Worm (Caenorhabditis elegans) whole organism, L4 larva: ENCODE measurements around the gene pir-1.

Experiments used
- F10B5.3 ChIP-seq: sonication (generic microtip); optimal IDR thresholded peaks from 2 replicates; lab custom pipeline; 2016; ENCODE audit warnings: mild to moderate bottlenecking, missing genetic modification characterization, missing compliant biosample characterization
- F26F4.8 ChIP-seq: fragments of 200-800 bp; sonication (Bioruptor generic); conservative IDR thresholded peaks from 2 replicates; pipeline ENCODE4 v1.3.6; 2022; ENCODE audit warnings: missing genetic modification characterization, missing compliant biosample characterization
- Y48G9A.11 ChIP-seq: fragments of 200-800 bp; sonication (Bioruptor generic); IDR thresholded peaks from 2 replicates; pipeline ENCODE4 v1.3.6; 2022; ENCODE audit warnings: missing genetic modification reagents, missing genetic modification characterization, missing compliant biosample characterization
- ZK546.5 ChIP-seq, 2 experiments: sonication (generic microtip); optimal IDR thresholded peaks; 2 replicates each; lab custom pipeline; 2017; ENCODE audit warnings: missing biosample characterization in 2 of 2, missing genetic modification characterization in 2 of 2
- aha-1 ChIP-seq: fragments of 150-350 bp; peaks from one replicate; lab custom pipeline; 2014; ENCODE audit warnings: missing biosample characterization, missing genetic modification characterization
- ceh-32 ChIP-seq: sonication (generic microtip); optimal IDR thresholded peaks from 2 replicates; lab custom pipeline; 2016; ENCODE audit warnings: mild to moderate bottlenecking, missing genetic modification characterization, missing compliant biosample characterization; ENCODE audit not compliant: poor library complexity
- ceh-44 ChIP-seq: fragments of 200-800 bp; sonication (Bioruptor generic); IDR thresholded peaks from 2 replicates; pipeline ENCODE4 v1.3.6; 2022; ENCODE audit warnings: missing genetic modification reagents, missing genetic modification characterization, missing compliant biosample characterization
- ceh-82 ChIP-seq: sonication (generic microtip); optimal IDR thresholded peaks from 2 replicates; lab custom pipeline; 2017; ENCODE audit warnings: missing biosample characterization, missing genetic modification characterization
- daf-12 ChIP-seq: fragments of 150-350 bp; optimal IDR thresholded peaks from 2 replicates; lab custom pipeline; 2014; ENCODE audit warnings: missing biosample characterization, missing genetic modification reagents, missing genetic modification characterization
- daf-16 ChIP-seq, 3 experiments: sonication (generic microtip); optimal IDR thresholded peaks; 2 replicates each; lab custom pipeline; 2016 to 2017; ENCODE audit warnings: missing genetic modification characterization in 3 of 3, missing genetic modification reagents in 3 of 3, mild to moderate bottlenecking in 2 of 3, missing compliant biosample characterization in 2 of 3, missing biosample characterization in 1 of 3, moderate library complexity in 1 of 3
- dmd-6 ChIP-seq: fragments of 200-800 bp; sonication (Bioruptor generic); IDR thresholded peaks from 2 replicates; pipeline ENCODE4 v1.3.6; 2022; ENCODE audit warnings: missing genetic modification reagents, missing genetic modification characterization, missing compliant biosample characterization
- dmd-8 ChIP-seq: fragments of 200-800 bp; sonication (Bioruptor generic); IDR thresholded peaks from 2 replicates; pipeline ENCODE4 v1.3.6; 2022; ENCODE audit warnings: missing genetic modification characterization, missing compliant biosample characterization
- duxl-1 ChIP-seq: sonication (generic microtip); optimal IDR thresholded peaks from 2 replicates; lab custom pipeline; 2016; ENCODE audit warnings: mild to moderate bottlenecking, missing genetic modification characterization, moderate library complexity, missing compliant biosample characterization; ENCODE audit not compliant: poor library complexity
- dve-1 ChIP-seq: sonication (generic microtip); optimal IDR thresholded peaks from 2 replicates; lab custom pipeline; 2017; ENCODE audit warnings: antibody characterized with exemption, mild to moderate bottlenecking, missing genetic modification characterization, missing compliant biosample characterization; ENCODE audit not compliant: insufficient read depth
- fos-1 ChIP-seq: fragments of 150-350 bp; optimal IDR thresholded peaks from 2 replicates; lab custom pipeline; 2014; ENCODE audit warnings: missing biosample characterization, missing genetic modification characterization
- gei-8 ChIP-seq: fragments of 200-800 bp; sonication (Bioruptor generic); optimal IDR thresholded peaks from 2 replicates; lab custom pipeline; 2018; ENCODE audit warnings: mild to moderate bottlenecking, missing genetic modification characterization, missing compliant biosample characterization
- hif-1 ChIP-seq, 2 experiments: sonication (generic microtip); optimal IDR thresholded peaks; 2 replicates each; lab custom pipeline; 2016 to 2017; ENCODE audit warnings: missing compliant biosample characterization in 2 of 2, missing genetic modification characterization in 2 of 2, missing genetic modification reagents in 2 of 2, missing genotype in 2 of 2, mild to moderate bottlenecking in 1 of 2
- hlh-11 ChIP-seq: fragments of 200-800 bp; sonication (Bioruptor generic); optimal IDR thresholded peaks from 2 replicates; lab custom pipeline; 2018; ENCODE audit warnings: mild to moderate bottlenecking, missing genetic modification characterization, missing compliant biosample characterization
- hlh-30 ChIP-seq: sonication (generic microtip); optimal IDR thresholded peaks from 2 replicates; lab custom pipeline; 2017; ENCODE audit warnings: antibody characterized with exemption, mild to moderate bottlenecking, missing genetic modification characterization, missing compliant biosample characterization; ENCODE audit not compliant: insufficient read depth
- lin-1 ChIP-seq: fragments of 200-800 bp; sonication (Bioruptor generic); IDR thresholded peaks from 2 replicates; pipeline ENCODE4 v1.3.6; 2022; ENCODE audit warnings: missing genetic modification reagents, missing genetic modification characterization, missing compliant biosample characterization
- lin-13 ChIP-seq: fragments of 150-350 bp; optimal IDR thresholded peaks from 2 replicates; lab custom pipeline; 2014; ENCODE audit warnings: missing biosample characterization, missing genetic modification reagents, missing genetic modification characterization
- lin-38 ChIP-seq: fragments of 200-800 bp; sonication (Bioruptor generic); IDR thresholded peaks from 2 replicates; pipeline ENCODE4 v1.3.6; 2022; ENCODE audit warnings: missing genetic modification reagents, missing genetic modification characterization, missing compliant biosample characterization
- mep-1 ChIP-seq: fragments of 150-350 bp; sonication (generic microtip); optimal IDR thresholded peaks from 3 replicates; lab custom pipeline; 2014; ENCODE audit warnings: missing biosample characterization, missing genetic modification characterization
- mxl-3 ChIP-seq: fragments of 200-800 bp; sonication (Bioruptor generic); optimal IDR thresholded peaks from 2 replicates; lab custom pipeline; 2018; ENCODE audit warnings: mild to moderate bottlenecking, missing genetic modification characterization, missing compliant biosample characterization
- nhr-11 ChIP-seq: fragments of 150-350 bp; optimal IDR thresholded peaks from 2 replicates; lab custom pipeline; 2014; ENCODE audit warnings: missing biosample characterization, missing genetic modification characterization
- nhr-237 ChIP-seq: sonication (generic microtip); optimal IDR thresholded peaks from 2 replicates; lab custom pipeline; 2017; ENCODE audit warnings: missing biosample characterization, missing genetic modification characterization
- nhr-28 ChIP-seq: fragments of 150-350 bp; optimal IDR thresholded peaks from 2 replicates; lab custom pipeline; 2014; ENCODE audit warnings: missing biosample characterization, missing genetic modification characterization
- nhr-41 ChIP-seq: fragments of 200-800 bp; sonication (Bioruptor generic); IDR thresholded peaks from 2 replicates; pipeline ENCODE4 v1.3.6; 2022; ENCODE audit warnings: missing genetic modification reagents, missing genetic modification characterization, missing compliant biosample characterization
- nhr-48 ChIP-seq: sonication (generic microtip); optimal IDR thresholded peaks from 2 replicates; lab custom pipeline; 2016; ENCODE audit warnings: mild to moderate bottlenecking, missing genetic modification characterization, missing compliant biosample characterization
- nhr-76 ChIP-seq: fragments of 150-350 bp; optimal IDR thresholded peaks from 2 replicates; lab custom pipeline; 2014; ENCODE audit warnings: missing biosample characterization, missing genetic modification characterization
- php-3 ChIP-seq: fragments of 200-800 bp; sonication (Bioruptor generic); IDR thresholded peaks from 2 replicates; pipeline ENCODE4 v1.3.6; 2022; ENCODE audit warnings: missing genetic modification reagents, missing genetic modification characterization, missing compliant biosample characterization
- pqm-1 ChIP-seq: sonication (generic microtip); optimal IDR thresholded peaks from 2 replicates; lab custom pipeline; 2017; ENCODE audit warnings: missing biosample characterization, missing genetic modification characterization
- rbr-2 ChIP-seq: sonication (generic microtip); optimal IDR thresholded peaks from 2 replicates; lab custom pipeline; 2016; ENCODE audit warnings: missing genotype, missing genetic modification characterization, missing compliant biosample characterization
- sdz-12 ChIP-seq: fragments of 200-800 bp; sonication (Bioruptor generic); optimal IDR thresholded peaks from 2 replicates; lab custom pipeline; 2018; ENCODE audit warnings: mild to moderate bottlenecking, missing genetic modification characterization, missing compliant biosample characterization
- set-16 ChIP-seq: fragments of 200-800 bp; sonication (Bioruptor generic); IDR thresholded peaks from 2 replicates; pipeline ENCODE4 v1.3.6; 2022; ENCODE audit warnings: missing genetic modification reagents, missing genetic modification characterization, missing compliant biosample characterization
- spr-1 ChIP-seq: sonication (generic microtip); optimal IDR thresholded peaks from 2 replicates; lab custom pipeline; 2016; ENCODE audit warnings: mild to moderate bottlenecking, missing genetic modification characterization, missing compliant biosample characterization
- tag-97 ChIP-seq: fragments of 200-800 bp; sonication (Bioruptor generic); IDR thresholded peaks from 2 replicates; pipeline ENCODE4 v1.3.6; 2022; ENCODE audit warnings: missing genetic modification characterization, missing compliant biosample characterization
- tra-1 ChIP-seq: fragments of 200-800 bp; sonication (Bioruptor generic); IDR thresholded peaks from 2 replicates; pipeline ENCODE4 v1.3.6; 2022; ENCODE audit warnings: missing genetic modification reagents, missing genetic modification characterization, missing compliant biosample characterization
- unc-62 ChIP-seq, 3 experiments: fragments of 150-350 bp in 1 of 3; sonication (generic microtip); optimal IDR thresholded peaks in 2 of 3; peaks in 1 of 3; 1 replicate in 1 of 3; 2 replicates in 2 of 3; lab custom pipeline; 2014 to 2017; ENCODE audit warnings: missing biosample characterization in 3 of 3, missing genetic modification characterization in 3 of 3, missing genetic modification reagents in 3 of 3, missing genotype in 1 of 3
- zfp-3 ChIP-seq: fragments of 200-800 bp; sonication (Bioruptor generic); conservative IDR thresholded peaks from 2 replicates; pipeline ENCODE4 v1.3.6; 2022; ENCODE audit warnings: missing genetic modification reagents, missing genetic modification characterization, missing compliant biosample characterization

pir-1 gene

ce11 chrII:9160197-9160806 lies 16.8 kb upstream of the pir-1 start (continued):
- TF ChIP-seq nhr-41 (GFP tag; lab: Robert Waterston, UW) (no peak), mxl-3 (GFP tag; lab: Kevin White, UChicago) (peak; percentile 83)

- TF ChIP-seq lin-13 (GFP tag; lab: Kevin White, UChicago), result no peak
- TF ChIP-seq F10B5.3 (tag; lab: Kevin White, UChicago), result no peak
- TF ChIP-seq mxl-3 (GFP tag; lab: Kevin White, UChicago), result no peak
- no peak for TF ChIP-seq ZK546.5 (tag; optimal IDR thresholded peaks at IDR 0.05; lab: Kevin White, UChicago)
- peak; percentile 84 for TF ChIP-seq aha-1 (tag; lab: Kevin White, UChicago)
- no peak for TF ChIP-seq dmd-8 (GFP tag; lab: Robert Waterston, UW)
- peak; percentile 42 for TF ChIP-seq dmd-6 (GFP tag; lab: Robert Waterston, UW)
- no peak for TF ChIP-seq rbr-2 (tag; lab: Kevin White, UChicago)
- TF ChIP-seq nhr-48, result peak; percentile 15
Measured at ce11 chrII:9161023-9161422, 16.1 kb upstream of the pir-1 start, which contains the start of gene rhy-1. rhy-1 (plus strand) TSS chrII:9161379.

ce11 chrII:9163348-9163747 lies 13.8 kb upstream of the pir-1 start:
- TF ChIP-seq set-16 (GFP tag; lab: Robert Waterston, UW), result no peak
- 0 out of 2 replicates have a peak, but pooled peaks have one; percentile 8 for TF ChIP-seq lin-38
- no peak for TF ChIP-seq hlh-30
- TF ChIP-seq F10B5.3 (tag; lab: Kevin White, UChicago), result no peak
- TF ChIP-seq hif-1 (tag; optimal IDR thresholded peaks at IDR 0.05; lab: Kevin White, UChicago), result peak in 1 of 2 experiments; percentile 38
- no peak for TF ChIP-seq nhr-237 (tag; lab: Kevin White, UChicago)
- TF ChIP-seq ceh-82 (tag; lab: Kevin White, UChicago), result no peak
- no peak for TF ChIP-seq rbr-2 (tag; lab: Kevin White, UChicago)
- TF ChIP-seq duxl-1 (tag; lab: Kevin White, UChicago), result no peak

- TF ChIP-seq pqm-1 (tag; lab: Kevin White, UChicago), result peak; percentile 55
- TF ChIP-seq dmd-6 (GFP tag; lab: Robert Waterston, UW), result peak; percentile 91; the same call in 1 of the 2 replicates
- TF ChIP-seq daf-16 (GFP tag; optimal IDR thresholded peaks at IDR 0.05; lab: Kevin White, UChicago), result no peak
- peak; percentile 66 for TF ChIP-seq daf-16 (tag; optimal IDR thresholded peaks at IDR 0.05; lab: Kevin White, UChicago)
- no peak for TF ChIP-seq gei-8
- peak; percentile 32 for TF ChIP-seq hlh-11 (tag; lab: Kevin White, UChicago)
- peak; percentile 34 for TF ChIP-seq nhr-48
- no peak for TF ChIP-seq fos-1 (tag; lab: Kevin White, UChicago)
- TF ChIP-seq dve-1, result peak; percentile 12
- peak; percentile 52; the same call in 1 of the 2 replicates for TF ChIP-seq lin-1 (GFP tag; lab: Robert Waterston, UW)
- 0 out of 2 replicates have a peak, but pooled peaks have one; percentile 60 for TF ChIP-seq tra-1 (GFP tag; lab: Robert Waterston, UW)
- no peak for TF ChIP-seq unc-62 (GFP tag; optimal IDR thresholded peaks at IDR 0.05 in 1 of 2; lab: Kevin White, UChicago)
- no peak for TF ChIP-seq unc-62 (tag; optimal IDR thresholded peaks at IDR 0.05; lab: Kevin White, UChicago)
- TF ChIP-seq tag-97 (GFP tag; lab: Robert Waterston, UW), result no peak
Measured at ce11 chrII:9165762-9166460, 11.2 kb upstream of the pir-1 start, which contains the start of gene W07A12.8. W07A12.8 (minus strand) TSS chrII:9165812.

ce11 chrII:9167730-9168129 lies 9.4 kb upstream of the pir-1 start, which contains the start of gene T23G7.3:
T23G7.3 (minus strand) TSS chrII:9167830.
- TF ChIP-seq ceh-44 (GFP tag; lab: Robert Waterston, UW) (no peak), nhr-28 (tag; lab: Kevin White, UChicago) (no peak), Y48G9A.11 (GFP tag; lab: Robert Waterston, UW) (no peak), sdz-12 (no peak), daf-12 (tag; lab: Kevin White, UChicago) (no peak), ceh-32 (tag; lab: Kevin White, UChicago) (no peak), lin-1 (GFP tag; lab: Robert Waterston, UW) (no peak), zfp-3 (GFP tag; lab: Robert Waterston, UW) (no peak), mep-1 (no peak), php-3 (no peak), nhr-11 (tag; lab: Kevin White, UChicago) (no peak), F26F4.8 (GFP tag; lab: Robert Waterston, UW) (no peak), spr-1 (no peak), tra-1 (GFP tag; lab: Robert Waterston, UW) (no peak), nhr-76 (tag; lab: Kevin White, UChicago) (no peak)
